Worm (Caenorhabditis elegans): ENCODE results near the gene C10A4.13.

- TF ChIP-seq ztf-11 (tag; optimal IDR thresholded peaks at IDR 0.05) (no peak), lsy-2 (tag; optimal IDR thresholded peaks at IDR 0.05) (no peak), snpc-4 (tag; optimal IDR thresholded peaks at IDR 0.05) (no peak), bed-3 (GFP tag; optimal IDR thresholded peaks at IDR 0.05) (no peak), ham-2 (GFP tag; optimal IDR thresholded peaks at IDR 0.05) (no peak), elt-3 (tag; optimal IDR thresholded peaks at IDR 0.05) (no peak), nhr-76 (tag; optimal IDR thresholded peaks at IDR 0.05) (no peak), mep-1 (tag; optimal IDR thresholded peaks at IDR 0.05) (no peak), nhr-28 (tag; optimal IDR thresholded peaks at IDR 0.05) (no peak), nhr-12 (tag; optimal IDR thresholded peaks at IDR 0.05) (no peak)
Measured at ce11 chrX:7416082-7416481, 18.2 kb upstream of the C10A4.13 start, which contains the start of gene C10A4.1.

Measured in whole organism, mixed stage, embryonic.